Worm (Caenorhabditis elegans) whole organism, L4 larva: ENCODE results near the gene lbp-9.
A peak's percentile ranks its signal among the peaks of the same experiment; 100 is the strongest.

Experiments
- F44E2.7 ChIP-seq: fragments of 200-800 bp; sonication (Bioruptor generic); IDR thresholded peaks from 2 replicates; pipeline ENCODE4 v2.1.2; 2022; ENCODE audit warnings: missing genetic modification characterization, missing compliant biosample characterization
- F49E8.2 ChIP-seq: sonication (generic microtip); optimal IDR thresholded peaks from 2 replicates; lab custom pipeline; 2016; ENCODE audit warnings: missing compliant biosample characterization, mild to moderate bottlenecking, missing genetic modification characterization, borderline replicate concordance
- Y105C5A.15 ChIP-seq: fragments of 200-800 bp; sonication (Bioruptor generic); IDR thresholded peaks from 2 replicates; pipeline ENCODE4 v1.3.6; 2022; ENCODE audit warnings: missing genetic modification characterization, missing compliant biosample characterization
- Y48G9A.11 ChIP-seq: fragments of 200-800 bp; sonication (Bioruptor generic); IDR thresholded peaks from 2 replicates; pipeline ENCODE4 v1.3.6; 2022; ENCODE audit warnings: missing genetic modification reagents, missing genetic modification characterization, missing compliant biosample characterization
- ZK546.5 ChIP-seq, 2 experiments: sonication (generic microtip); optimal IDR thresholded peaks; 2 replicates each; lab custom pipeline; 2017; ENCODE audit warnings: missing biosample characterization in 2 of 2, missing genetic modification characterization in 2 of 2
- aha-1 ChIP-seq: fragments of 150-350 bp; peaks from one replicate; lab custom pipeline; 2014; ENCODE audit warnings: missing biosample characterization, missing genetic modification characterization
- aly-2 ChIP-seq: sonication (generic microtip); optimal IDR thresholded peaks from 2 replicates; lab custom pipeline; 2018; ENCODE audit warnings: missing biosample characterization, missing genetic modification characterization
- ceh-20 ChIP-seq: fragments of 200-800 bp; sonication (Bioruptor generic); IDR thresholded peaks from 2 replicates; pipeline ENCODE4 v1.3.6; 2022; ENCODE audit warnings: missing genetic modification reagents, missing genetic modification characterization, missing compliant biosample characterization
- ces-1 ChIP-seq: fragments of 150-350 bp; sonication (generic microtip); optimal IDR thresholded peaks from 4 replicates; lab custom pipeline; 2014; ENCODE audit warnings: missing biosample characterization, missing genetic modification reagents, missing genetic modification characterization
- daf-19 ChIP-seq: fragments of 200-800 bp; sonication (Bioruptor generic); conservative IDR thresholded peaks from 2 replicates; pipeline ENCODE4 v1.3.6; 2022; ENCODE audit warnings: missing genetic modification characterization, missing compliant biosample characterization
- dmd-8 ChIP-seq: fragments of 200-800 bp; sonication (Bioruptor generic); IDR thresholded peaks from 2 replicates; pipeline ENCODE4 v1.3.6; 2022; ENCODE audit warnings: missing genetic modification characterization, missing compliant biosample characterization
- dve-1 ChIP-seq: sonication (generic microtip); optimal IDR thresholded peaks from 2 replicates; lab custom pipeline; 2017; ENCODE audit warnings: antibody characterized with exemption, mild to moderate bottlenecking, missing genetic modification characterization, missing compliant biosample characterization; ENCODE audit not compliant: insufficient read depth
- egl-43 ChIP-seq: fragments of 200-800 bp; sonication (Bioruptor generic); IDR thresholded peaks from 2 replicates; pipeline ENCODE4 v1.3.6; 2022; ENCODE audit warnings: missing genetic modification reagents, missing genetic modification characterization, missing compliant biosample characterization
- hlh-11 ChIP-seq: fragments of 200-800 bp; sonication (Bioruptor generic); optimal IDR thresholded peaks from 2 replicates; lab custom pipeline; 2018; ENCODE audit warnings: mild to moderate bottlenecking, missing genetic modification characterization, missing compliant biosample characterization
- hlh-30 ChIP-seq: sonication (generic microtip); optimal IDR thresholded peaks from 2 replicates; lab custom pipeline; 2017; ENCODE audit warnings: antibody characterized with exemption, mild to moderate bottlenecking, missing genetic modification characterization, missing compliant biosample characterization; ENCODE audit not compliant: insufficient read depth
- jun-1 ChIP-seq: fragments of 150-350 bp; optimal IDR thresholded peaks from 2 replicates; lab custom pipeline; 2014; ENCODE audit warnings: missing biosample characterization, missing genetic modification reagents, missing genetic modification characterization
- lin-13 ChIP-seq: fragments of 150-350 bp; optimal IDR thresholded peaks from 2 replicates; lab custom pipeline; 2014; ENCODE audit warnings: missing biosample characterization, missing genetic modification reagents, missing genetic modification characterization
- lin-38 ChIP-seq: fragments of 200-800 bp; sonication (Bioruptor generic); IDR thresholded peaks from 2 replicates; pipeline ENCODE4 v1.3.6; 2022; ENCODE audit warnings: missing genetic modification reagents, missing genetic modification characterization, missing compliant biosample characterization
- lin-39 ChIP-seq: fragments of 150-350 bp; optimal IDR thresholded peaks from 2 replicates; lab custom pipeline; 2014; ENCODE audit warnings: missing biosample characterization, missing genetic modification reagents, missing genetic modification characterization
- lir-3 ChIP-seq: sonication (generic microtip); optimal IDR thresholded peaks from 2 replicates; lab custom pipeline; 2016; ENCODE audit warnings: mild to moderate bottlenecking, missing genetic modification characterization, missing compliant biosample characterization
- madf-5 ChIP-seq, 2 experiments: fragments of 200-800 bp; sonication (Bioruptor generic); IDR thresholded peaks; 2 replicates each; pipeline ENCODE4 v1.3.6; 2022; ENCODE audit warnings: missing compliant biosample characterization in 2 of 2, missing genetic modification characterization in 2 of 2
- madf-9 ChIP-seq: fragments of 200-800 bp; sonication (Bioruptor generic); conservative IDR thresholded peaks from 2 replicates; pipeline ENCODE4 v1.3.6; 2022; ENCODE audit warnings: missing genetic modification reagents, missing genetic modification characterization, missing compliant biosample characterization
- mdt-29 ChIP-seq: fragments of 200-800 bp; sonication (Bioruptor generic); IDR thresholded peaks from 2 replicates; pipeline ENCODE4 v1.3.6; 2022; ENCODE audit warnings: missing genetic modification reagents, missing genetic modification characterization, missing compliant biosample characterization
- mes-2 ChIP-seq: sonication (generic microtip); optimal IDR thresholded peaks from 2 replicates; lab custom pipeline; 2016; ENCODE audit warnings: missing genotype, mild to moderate bottlenecking, missing genetic modification characterization, missing compliant biosample characterization; ENCODE audit not compliant: poor library complexity, severe bottlenecking
- mxl-3 ChIP-seq: fragments of 200-800 bp; sonication (Bioruptor generic); optimal IDR thresholded peaks from 2 replicates; lab custom pipeline; 2018; ENCODE audit warnings: mild to moderate bottlenecking, missing genetic modification characterization, missing compliant biosample characterization
- nhr-102 ChIP-seq: sonication (generic microtip); optimal IDR thresholded peaks from 2 replicates; lab custom pipeline; 2016; ENCODE audit warnings: mild to moderate bottlenecking, missing genetic modification characterization, moderate library complexity, missing compliant biosample characterization
- nhr-11 ChIP-seq: fragments of 150-350 bp; optimal IDR thresholded peaks from 2 replicates; lab custom pipeline; 2014; ENCODE audit warnings: missing biosample characterization, missing genetic modification characterization
- nhr-48 ChIP-seq: sonication (generic microtip); optimal IDR thresholded peaks from 2 replicates; lab custom pipeline; 2016; ENCODE audit warnings: mild to moderate bottlenecking, missing genetic modification characterization, missing compliant biosample characterization
- rbr-2 ChIP-seq: sonication (generic microtip); optimal IDR thresholded peaks from 2 replicates; lab custom pipeline; 2016; ENCODE audit warnings: missing genotype, missing genetic modification characterization, missing compliant biosample characterization
- saeg-2 ChIP-seq: fragments of 200-800 bp; sonication (Bioruptor generic); IDR thresholded peaks from 2 replicates; pipeline ENCODE4 v1.3.6; 2022; ENCODE audit warnings: missing genetic modification reagents, missing genetic modification characterization, missing compliant biosample characterization
- set-16 ChIP-seq: fragments of 200-800 bp; sonication (Bioruptor generic); IDR thresholded peaks from 2 replicates; pipeline ENCODE4 v1.3.6; 2022; ENCODE audit warnings: missing genetic modification reagents, missing genetic modification characterization, missing compliant biosample characterization
- snpc-1.2 ChIP-seq: fragments of 200-800 bp; sonication (Bioruptor generic); IDR thresholded peaks from 2 replicates; pipeline ENCODE4 v1.3.6; 2022; ENCODE audit warnings: missing genetic modification reagents, missing genetic modification characterization, missing compliant biosample characterization
- snpc-4 ChIP-seq: fragments of 150-350 bp; optimal IDR thresholded peaks from 2 replicates; lab custom pipeline; 2014; ENCODE audit warnings: missing biosample characterization, missing genetic modification characterization
- tag-97 ChIP-seq: fragments of 200-800 bp; sonication (Bioruptor generic); IDR thresholded peaks from 2 replicates; pipeline ENCODE4 v1.3.6; 2022; ENCODE audit warnings: missing genetic modification characterization, missing compliant biosample characterization
- tra-1 ChIP-seq: fragments of 200-800 bp; sonication (Bioruptor generic); IDR thresholded peaks from 2 replicates; pipeline ENCODE4 v1.3.6; 2022; ENCODE audit warnings: missing genetic modification reagents, missing genetic modification characterization, missing compliant biosample characterization
- unc-62 ChIP-seq, 3 experiments: fragments of 150-350 bp in 1 of 3; sonication (generic microtip); optimal IDR thresholded peaks in 2 of 3; peaks in 1 of 3; 1 replicate in 1 of 3; 2 replicates in 2 of 3; lab custom pipeline; 2014 to 2017; ENCODE audit warnings: missing biosample characterization in 3 of 3, missing genetic modification characterization in 3 of 3, missing genetic modification reagents in 3 of 3, missing genotype in 1 of 3
- zip-2 ChIP-seq: fragments of 150-350 bp; optimal IDR thresholded peaks from 2 replicates; lab custom pipeline; 2014; ENCODE audit warnings: missing biosample characterization, missing genetic modification characterization
- ztf-7 ChIP-seq: fragments of 150-350 bp; optimal IDR thresholded peaks from 2 replicates; lab custom pipeline; 2014; ENCODE audit warnings: missing biosample characterization, missing genetic modification characterization

lbp-9 gene

ce11 chrV:2083869-2084268 lies 15.6 kb downstream of the lbp-9 start:
- TF ChIP-seq aha-1 (tag; lab: Kevin White, UChicago) (peak; percentile 93), zip-2 (no peak), ces-1 (GFP tag; lab: Kevin White, UChicago) (no peak), Y105C5A.15 (GFP tag; lab: Robert Waterston, UW) (no peak), F44E2.7 (GFP tag; lab: Robert Waterston, UW) (no peak), set-16 (GFP tag; lab: Robert Waterston, UW) (peak; percentile 48; the same call in 1 of the 2 replicates), ceh-20 (GFP tag; lab: Robert Waterston, UW) (no peak), hlh-30 (no peak)

- TF ChIP-seq egl-43 (GFP tag; lab: Robert Waterston, UW): peak; percentile 65; the same call in 1 of the 2 replicates
- TF ChIP-seq F44E2.7 (GFP tag; lab: Robert Waterston, UW): 0 out of 2 replicates have a peak, but pooled peaks have one; percentile 33
- TF ChIP-seq set-16 (GFP tag; lab: Robert Waterston, UW): peak; percentile 78
These were observed 17.6 kb downstream of the lbp-9 start, which contains the start of gene F36F12.3 for ce11 chrV:2085745-2086267. TSS of gene F36F12.3 (plus strand) at chrV:2085795.

- TF ChIP-seq lin-38 (GFP tag; lab: Robert Waterston, UW): 0 out of 2 replicates have a peak, but pooled peaks have one; percentile 8
- peak; percentile 48; the same call in 1 of the 2 replicates for TF ChIP-seq Y48G9A.11 (GFP tag; lab: Robert Waterston, UW)
- peak; percentile 69 for TF ChIP-seq aha-1 (tag; lab: Kevin White, UChicago)
These were observed 22.1 kb downstream of the lbp-9 start, which contains the start of gene ztf-28 for ce11 chrV:2090321-2090720. TSS of gene ztf-28 (plus strand) at chrV:2090669.

ce11 chrV:2095204-2095603 lies 27.0 kb downstream of the lbp-9 start, which contains the start of gene F36F12.2:
TSS of gene F36F12.2 (minus strand) at chrV:2095304.
- TF ChIP-seq lin-13 (GFP tag; lab: Kevin White, UChicago) (no peak), Y105C5A.15 (GFP tag; lab: Robert Waterston, UW) (no peak), tag-97 (GFP tag; lab: Robert Waterston, UW) (no peak), rbr-2 (no peak), ZK546.5 (tag; optimal IDR thresholded peaks at IDR 0.05; lab: Kevin White, UChicago) (no peak), snpc-1.2 (GFP tag; lab: Robert Waterston, UW) (no peak), mdt-29 (no peak), aly-2 (tag; lab: Kevin White, UChicago) (no peak), saeg-2 (GFP tag; lab: Robert Waterston, UW) (no peak)

ce11 chrV:2095772-2096171 lies 27.5 kb downstream of the lbp-9 start, which contains the start of gene clec-207:
TSS of gene clec-207 (plus strand) at chrV:2096072.
- TF ChIP-seq tra-1 (GFP tag; lab: Robert Waterston, UW) (no peak), dve-1 (tag; lab: Kevin White, UChicago) (no peak)
- TF ChIP-seq, all 104 proteins: peak for 0

ce11 chrV:2097653-2098052 lies 29.4 kb downstream of the lbp-9 start, which contains the start of gene clec-208:
TSS of gene clec-208 (plus strand) at chrV:2097953.
- TF ChIP-seq ztf-7 (tag; lab: Kevin White, UChicago): no peak
- no peak for TF ChIP-seq jun-1
- no peak for TF ChIP-seq mes-2
- no peak for TF ChIP-seq nhr-48 (tag; lab: Kevin White, UChicago)
- no peak for TF ChIP-seq hlh-11 (tag; lab: Kevin White, UChicago)
- TF ChIP-seq daf-19 (GFP tag; lab: Robert Waterston, UW): no peak
- TF ChIP-seq nhr-102 (tag; lab: Kevin White, UChicago): no peak
- TF ChIP-seq, all 104 proteins: peak for 0

- TF ChIP-seq lir-3 (tag; lab: Kevin White, UChicago): no peak
- no peak for TF ChIP-seq madf-5 (GFP tag; IDR thresholded peaks at IDR 0.05; lab: Robert Waterston, UW)
- no peak for TF ChIP-seq F49E8.2 (tag; lab: Kevin White, UChicago)
- no peak for TF ChIP-seq unc-62 (GFP tag; optimal IDR thresholded peaks at IDR 0.05 in 1 of 2; lab: Kevin White, UChicago)
- no peak for TF ChIP-seq unc-62 (tag; optimal IDR thresholded peaks at IDR 0.05; lab: Kevin White, UChicago)
- TF ChIP-seq mxl-3: no peak
- TF ChIP-seq lin-39 (tag; lab: Kevin White, UChicago): no peak
- TF ChIP-seq set-16 (GFP tag; lab: Robert Waterston, UW): no peak
- TF ChIP-seq dmd-8 (GFP tag; lab: Robert Waterston, UW): no peak
- no peak for TF ChIP-seq snpc-4
- TF ChIP-seq tra-1 (GFP tag; lab: Robert Waterston, UW): no peak
- TF ChIP-seq madf-9 (GFP tag; lab: Robert Waterston, UW): no peak
- TF ChIP-seq nhr-11 (tag; lab: Kevin White, UChicago): no peak
These were observed 30.8 kb downstream of the lbp-9 start, which contains the start of gene F36F12.7 for ce11 chrV:2099040-2099439. TSS of gene F36F12.7 (plus strand) at chrV:2099340.
